Worm (Caenorhabditis elegans) whole organism, late embryonic: ENCODE data around the gene taf-9.

ENCODE experiments used
- C08G9.2 ChIP-seq: sonication (generic microtip); optimal IDR thresholded peaks from 2 replicates; lab custom pipeline; 2016; ENCODE audit warnings: mild to moderate bottlenecking, missing genetic modification characterization, moderate library complexity, missing compliant biosample characterization
- K02D7.2 ChIP-seq: sonication (generic microtip); optimal IDR thresholded peaks from 2 replicates; lab custom pipeline; 2017; ENCODE audit warnings: mild to moderate bottlenecking, missing genetic modification characterization, missing compliant biosample characterization
- K09A11.1 ChIP-seq: sonication (generic microtip); optimal IDR thresholded peaks from 2 replicates; lab custom pipeline; 2017; ENCODE audit warnings: antibody characterized with exemption, mild to moderate bottlenecking, missing genetic modification characterization, missing compliant biosample characterization; ENCODE audit not compliant: insufficient read depth
- T23F11.4 ChIP-seq: fragments of 200-800 bp; sonication (Bioruptor generic); optimal IDR thresholded peaks from 2 replicates; lab custom pipeline; 2018; ENCODE audit warnings: mild to moderate bottlenecking, missing genetic modification characterization, missing compliant biosample characterization
- Y22D7AL.16 ChIP-seq: sonication (generic microtip); optimal IDR thresholded peaks from 2 replicates; lab custom pipeline; 2016; ENCODE audit warnings: missing genetic modification characterization, missing compliant biosample characterization
- ama-1 ChIP-seq: fragments of 150-350 bp; optimal IDR thresholded peaks from 2 replicates; lab custom pipeline; 2014
- ceh-18 ChIP-seq: sonication (generic microtip); optimal IDR thresholded peaks from 2 replicates; lab custom pipeline; 2016; ENCODE audit warnings: missing genetic modification characterization, missing compliant biosample characterization
- ceh-24 ChIP-seq: sonication (generic microtip); optimal IDR thresholded peaks from 2 replicates; lab custom pipeline; 2016; ENCODE audit warnings: mild to moderate bottlenecking, missing genetic modification characterization, missing compliant biosample characterization
- ceh-30 ChIP-seq: fragments of 150-350 bp; optimal IDR thresholded peaks from 2 replicates; lab custom pipeline; 2014; ENCODE audit warnings: missing biosample characterization, missing genetic modification characterization
- ceh-45 ChIP-seq: fragments of 200-800 bp; sonication (Bioruptor generic); IDR thresholded peaks from 2 replicates; pipeline ENCODE4 v1.3.6; 2022; ENCODE audit warnings: missing genetic modification reagents, missing genetic modification characterization, missing compliant biosample characterization
- ceh-9 ChIP-seq: sonication (generic microtip); optimal IDR thresholded peaks from 2 replicates; lab custom pipeline; 2016; ENCODE audit warnings: mild to moderate bottlenecking, missing genetic modification characterization, inconsistent platforms, missing compliant biosample characterization
- che-1 ChIP-seq: sonication (generic microtip); optimal IDR thresholded peaks from 2 replicates; lab custom pipeline; 2016; ENCODE audit warnings: mild to moderate bottlenecking, missing genetic modification characterization, missing compliant biosample characterization
- elt-2 ChIP-seq: sonication (generic microtip); optimal IDR thresholded peaks from 2 replicates; lab custom pipeline; 2016; ENCODE audit warnings: missing genetic modification reagents, missing genetic modification characterization, missing compliant biosample characterization
- elt-4 ChIP-seq: sonication (generic microtip); optimal IDR thresholded peaks from 2 replicates; lab custom pipeline; 2016; ENCODE audit warnings: missing genetic modification characterization, missing compliant biosample characterization
- eyg-1 ChIP-seq: sonication (generic microtip); optimal IDR thresholded peaks from 2 replicates; lab custom pipeline; 2016; ENCODE audit warnings: missing genotype, missing genetic modification characterization, missing compliant biosample characterization
- fkh-10 ChIP-seq: fragments of 150-350 bp; optimal IDR thresholded peaks from 2 replicates; lab custom pipeline; 2014; ENCODE audit warnings: missing biosample characterization, missing genetic modification reagents, missing genetic modification characterization
- gmeb-2 ChIP-seq: sonication (generic microtip); optimal IDR thresholded peaks from 2 replicates; lab custom pipeline; 2016; ENCODE audit warnings: missing genetic modification characterization, inconsistent platforms, missing compliant biosample characterization
- hlh-15 ChIP-seq: sonication (generic microtip); optimal IDR thresholded peaks from 2 replicates; lab custom pipeline; 2016; ENCODE audit warnings: missing genetic modification characterization, missing compliant biosample characterization
- lim-6 ChIP-seq: sonication (generic microtip); optimal IDR thresholded peaks from 2 replicates; lab custom pipeline; 2016; ENCODE audit warnings: missing genetic modification characterization, missing compliant biosample characterization
- npax-4 ChIP-seq: sonication (generic microtip); optimal IDR thresholded peaks from 2 replicates; lab custom pipeline; 2016; ENCODE audit warnings: missing genetic modification characterization, missing compliant biosample characterization
- pat-9 ChIP-seq: fragments of 200-800 bp; sonication (Bioruptor generic); optimal IDR thresholded peaks from 2 replicates; lab custom pipeline; 2018; ENCODE audit warnings: mild to moderate bottlenecking, missing genetic modification characterization, moderate library complexity, missing compliant biosample characterization
- pha-4 ChIP-seq: fragments of 150-350 bp; optimal IDR thresholded peaks from 2 replicates; lab custom pipeline; 2018; ENCODE audit warnings: missing biosample characterization, missing genetic modification reagents, missing genetic modification characterization
- pros-1 ChIP-seq: fragments of 150-350 bp; optimal IDR thresholded peaks from 2 replicates; lab custom pipeline; 2014; ENCODE audit warnings: missing biosample characterization, missing genetic modification reagents, missing genetic modification characterization
- ref-2 ChIP-seq: sonication (generic microtip); optimal IDR thresholded peaks from 2 replicates; lab custom pipeline; 2016; ENCODE audit warnings: missing genetic modification characterization, missing compliant biosample characterization
- rnt-1 ChIP-seq: sonication (generic microtip); optimal IDR thresholded peaks from 2 replicates; lab custom pipeline; 2016; ENCODE audit warnings: missing genetic modification characterization, missing compliant biosample characterization
- sox-4 ChIP-seq: sonication (generic microtip); optimal IDR thresholded peaks from 2 replicates; lab custom pipeline; 2017; ENCODE audit warnings: mild to moderate bottlenecking, missing genetic modification characterization, inconsistent platforms, missing compliant biosample characterization
- tbx-2 ChIP-seq: sonication (generic microtip); optimal IDR thresholded peaks from 2 replicates; lab custom pipeline; 2016; ENCODE audit warnings: missing genetic modification characterization, missing compliant biosample characterization
- ttx-3 ChIP-seq: sonication (generic microtip); optimal IDR thresholded peaks from 2 replicates; lab custom pipeline; 2016; ENCODE audit warnings: missing genetic modification reagents, missing genetic modification characterization, missing compliant biosample characterization
- unc-42 ChIP-seq: sonication (generic microtip); optimal IDR thresholded peaks from 2 replicates; lab custom pipeline; 2016; ENCODE audit warnings: missing genotype, missing genetic modification characterization, missing compliant biosample characterization
- unc-55 ChIP-seq: sonication (generic microtip); optimal IDR thresholded peaks from 2 replicates; lab custom pipeline; 2017; ENCODE audit warnings: missing biosample characterization, missing genetic modification reagents, missing genetic modification characterization
- unc-86 ChIP-seq: sonication (generic microtip); optimal IDR thresholded peaks from 2 replicates; lab custom pipeline; 2016; ENCODE audit warnings: missing genetic modification characterization, missing compliant biosample characterization

taf-9 gene

ce11 chrIII:13645885-13646488, 21.9 kb downstream of the taf-9 start:
- TF ChIP-seq elt-4 (peak; percentile 21), ceh-9 (no peak)

- TF ChIP-seq ceh-45 (GFP tag; lab: Robert Waterston, UW): 0 out of 2 replicates have a peak, but pooled peaks have one; percentile 18
- no peak for TF ChIP-seq unc-42 (tag; lab: Kevin White, UChicago)
- TF ChIP-seq, all 69 proteins: peak for 1
Observed at ce11 chrIII:13648540-13648939, 24.5 kb downstream of the taf-9 start.

ce11 chrIII:13651414-13651813, 27.3 kb downstream of the taf-9 start:
- TF ChIP-seq lim-6: no peak
- TF ChIP-seq C08G9.2 (tag; lab: Kevin White, UChicago): peak; percentile 36

ce11 chrIII:13652010-13652409, 27.9 kb downstream of the taf-9 start:
- TF ChIP-seq ceh-30 (tag; lab: Kevin White, UChicago) (no peak), T23F11.4 (GFP tag; lab: Kevin White, UChicago) (no peak), unc-86 (no peak), ttx-3 (tag; lab: Kevin White, UChicago) (no peak), sox-4 (tag; lab: Kevin White, UChicago) (no peak), ceh-24 (no peak), ceh-18 (no peak), fkh-10 (no peak), K09A11.1 (tag; lab: Kevin White, UChicago) (no peak), C08G9.2 (tag; lab: Kevin White, UChicago) (no peak)

- TF ChIP-seq elt-2: no peak
- no peak for TF ChIP-seq che-1
- TF ChIP-seq tbx-2 (tag; lab: Kevin White, UChicago): no peak
- TF ChIP-seq unc-42 (tag; lab: Kevin White, UChicago): no peak
- TF ChIP-seq pros-1 (tag; lab: Kevin White, UChicago): no peak
- TF ChIP-seq gmeb-2 (tag; lab: Kevin White, UChicago): no peak
- no peak for TF ChIP-seq rnt-1
- no peak for TF ChIP-seq K02D7.2
- TF ChIP-seq Y22D7AL.16 (tag; lab: Kevin White, UChicago): no peak
- TF ChIP-seq eyg-1 (tag; lab: Kevin White, UChicago): no peak
- no peak for TF ChIP-seq unc-86
- no peak for TF ChIP-seq unc-55 (GFP tag; lab: Kevin White, UChicago)
- TF ChIP-seq pat-9 (tag; lab: Kevin White, UChicago): no peak
- TF ChIP-seq pha-4 (tag; lab: Kevin White, UChicago): no peak
- no peak for TF ChIP-seq hlh-15 (tag; lab: Kevin White, UChicago)
Observed at ce11 chrIII:13652708-13653107, 28.6 kb downstream of the taf-9 start.

- peak; percentile 5 for TF ChIP-seq ref-2 (tag; lab: Kevin White, UChicago)
- no peak for TF ChIP-seq K02D7.2
Observed at ce11 chrIII:13654950-13655349, 30.9 kb downstream of the taf-9 start.

ce11 chrIII:13656680-13657079, 32.6 kb downstream of the taf-9 start:
- TF ChIP-seq eyg-1 (tag; lab: Kevin White, UChicago): no peak
- TF ChIP-seq npax-4 (tag; lab: Kevin White, UChicago): no peak
- no peak for TF ChIP-seq ama-1
